Fruit fly (Drosophila melanogaster): ENCODE results near the gene CG45413.

CG45413 gene

dm6 chr3L:6977391-6977790 lies 45.6 kb upstream of the CG45413 start (continued):
- TF ChIP-seq inv (GFP tag; IDR thresholded peaks at IDR 0.05; ENCODE audit: partially characterized antibody) (no peak), D19A (tag; optimal IDR thresholded peaks at IDR 0.05) (no peak), CG6654 (GFP tag; optimal IDR thresholded peaks at IDR 0.05) (no peak), CG9215 (GFP tag; IDR thresholded peaks at IDR 0.05) (no peak), nau (GFP tag; optimal IDR thresholded peaks at IDR 0.05) (peak; percentile 2), CG4707 (GFP tag; optimal IDR thresholded peaks at IDR 0.05) (peak; percentile 16), fd96Cb (tag; optimal IDR thresholded peaks at IDR 0.05) (peak; percentile 60), CG14014 (GFP tag; IDR thresholded peaks at IDR 0.05) (peak; percentile 66), Gsc (GFP tag; IDR thresholded peaks at IDR 0.05) (no peak), mirr (GFP tag; optimal IDR thresholded peaks at IDR 0.05) (no peak), HLH4C (GFP tag; IDR thresholded peaks at IDR 0.05; ENCODE audit: partially characterized antibody) (no peak), dati (GFP tag; IDR thresholded peaks at IDR 0.05) (no peak), zen2 (GFP tag; IDR thresholded peaks at IDR 0.05; ENCODE audit: partially characterized antibody) (no peak), hth (optimal IDR thresholded peaks at IDR 0.05) (no peak), seq (GFP tag; IDR thresholded peaks at IDR 0.05) (peak; percentile 62), Hr3 (GFP tag; optimal IDR thresholded peaks at IDR 0.05) (peak; percentile 29), Hmr (GFP tag; optimal IDR thresholded peaks at IDR 0.05) (peak; percentile 25), Atf6 (GFP tag; IDR thresholded peaks at IDR 0.05) (no peak), Ada2b (GFP tag; IDR thresholded peaks at IDR 0.05) (peak; percentile 66; the same call in 1 of the 2 replicates), disco-r (GFP tag; optimal IDR thresholded peaks at IDR 0.05) (no peak), Bteb2 (GFP tag; optimal IDR thresholded peaks at IDR 0.05) (no peak), Hr51 (GFP tag; optimal IDR thresholded peaks at IDR 0.05) (peak in 1 of 2 experiments; percentile 76), croc (GFP tag; conservative IDR thresholded peaks at IDR 0.05) (peak; percentile 40; the same call in 2 of the 3 replicates), en (GFP tag; optimal IDR thresholded peaks at IDR 0.05) (no peak), Awh (GFP tag; IDR thresholded peaks at IDR 0.05) (no peak; the same call in 1 of the 2 replicates), pzg (GFP tag; optimal IDR thresholded peaks at IDR 0.05) (no peak), B-H2 (GFP tag; optimal IDR thresholded peaks at IDR 0.05) (no peak), MBD-R2 (GFP tag; IDR thresholded peaks at IDR 0.05) (peak; percentile 46; the same call in 1 of the 2 replicates), bowl (GFP tag; IDR thresholded peaks at IDR 0.05) (no peak), pros (GFP tag; optimal IDR thresholded peaks at IDR 0.05) (no peak), CG6813 (GFP tag; optimal IDR thresholded peaks at IDR 0.05) (peak; percentile 53), CG9817 (tag; optimal IDR thresholded peaks at IDR 0.05) (no peak), CG11560 (tag; IDR thresholded peaks at IDR 0.05) (no peak), CG12659 (GFP tag; optimal IDR thresholded peaks at IDR 0.05) (peak; percentile 32), Nf-YC (tag; optimal IDR thresholded peaks at IDR 0.05) (no peak), CG14860 (GFP tag; IDR thresholded peaks at IDR 0.05; ENCODE audit: partially characterized antibody) (no peak), Optix (GFP tag; IDR thresholded peaks at IDR 0.05) (peak; percentile 49; the same call in 1 of the 3 replicates), BtbVII (GFP tag; optimal IDR thresholded peaks at IDR 0.05) (peak; percentile 16), pita (GFP tag; optimal IDR thresholded peaks at IDR 0.05) (no peak), CG12236 (GFP tag; optimal IDR thresholded peaks at IDR 0.05) (no peak), CG3407 (GFP tag; optimal IDR thresholded peaks at IDR 0.05) (peak; percentile 40), CG10565 (GFP tag; optimal IDR thresholded peaks at IDR 0.05) (no peak), sens-2 (GFP tag; IDR thresholded peaks at IDR 0.05) (peak; percentile 46; the same call in 1 of the 2 replicates), CG8944 (GFP tag; optimal IDR thresholded peaks at IDR 0.05) (no peak), CG3838 (GFP tag; optimal IDR thresholded peaks at IDR 0.05) (no peak), CG42726 (GFP tag; IDR thresholded peaks at IDR 0.05; ENCODE audit: partially characterized antibody) (no peak), twi (tag; optimal IDR thresholded peaks at IDR 0.05) (no peak), Dip3 (GFP tag; optimal IDR thresholded peaks at IDR 0.05) (no peak), Med (GFP tag) (peak; percentile 43), az2 (GFP tag; optimal IDR thresholded peaks at IDR 0.05) (peak; percentile 46), Scr (GFP tag; IDR thresholded peaks at IDR 0.05; ENCODE audit: partially characterized antibody) (no peak)

Data from whole organism, embryonic.